Worm (Caenorhabditis elegans) whole organism, mixed stage, embryonic: ENCODE measurements around the gene srlf-22.
"Not testable (repeated sequence)": the region's sequence is repeated elsewhere in the genome, so short reads cannot be mapped to it uniquely, and the experiment has no call there.

Experiments
- M03D4.4 ChIP-seq: sonication (generic microtip); optimal IDR thresholded peaks from 2 replicates; lab custom pipeline; 2017; ENCODE audit warnings: mild to moderate bottlenecking, missing genetic modification characterization, missing compliant biosample characterization
- blmp-1 ChIP-seq: fragments of 150-350 bp; optimal IDR thresholded peaks from 2 replicates; lab custom pipeline; 2014; ENCODE audit warnings: missing biosample characterization, missing genetic modification characterization
- ceh-39 ChIP-seq: fragments of 150-350 bp; optimal IDR thresholded peaks from 2 replicates; lab custom pipeline; 2014; ENCODE audit warnings: missing biosample characterization, missing genetic modification characterization
- ceh-43 ChIP-seq: fragments of 200-800 bp; sonication (Bioruptor generic); optimal IDR thresholded peaks from 2 replicates; lab custom pipeline; 2018; ENCODE audit warnings: mild to moderate bottlenecking, missing genetic modification characterization, moderate library complexity, missing compliant biosample characterization
- ceh-83 ChIP-seq: fragments of 200-800 bp; sonication (Bioruptor generic); optimal IDR thresholded peaks from 2 replicates; lab custom pipeline; 2018; ENCODE audit warnings: mild to moderate bottlenecking, missing genetic modification characterization, missing compliant biosample characterization
- ces-1 ChIP-seq: fragments of 150-350 bp; optimal IDR thresholded peaks from 2 replicates; lab custom pipeline; 2014; ENCODE audit warnings: missing biosample characterization, missing genetic modification reagents, missing genetic modification characterization
- cnd-1 ChIP-seq: fragments of 200-800 bp; sonication (Bioruptor generic); optimal IDR thresholded peaks from 2 replicates; lab custom pipeline; 2018; ENCODE audit warnings: mild to moderate bottlenecking, missing genetic modification characterization, missing compliant biosample characterization
- drap-1 ChIP-seq: fragments of 200-800 bp; sonication (Bioruptor generic); optimal IDR thresholded peaks from 3 replicates; lab custom pipeline; 2018; ENCODE audit warnings: mild to moderate bottlenecking, missing genetic modification characterization, missing compliant biosample characterization
- elt-1 ChIP-seq: sonication (generic microtip); optimal IDR thresholded peaks from 2 replicates; lab custom pipeline; 2017; ENCODE audit warnings: missing genetic modification characterization, mild to moderate bottlenecking, missing compliant biosample characterization, antibody characterized with exemption, moderate library complexity, borderline replicate concordance; ENCODE audit not compliant: insufficient read depth
- elt-3 ChIP-seq: fragments of 150-350 bp; optimal IDR thresholded peaks from 2 replicates; lab custom pipeline; 2014; ENCODE audit warnings: missing biosample characterization, missing genetic modification characterization
- flh-1 ChIP-seq: fragments of 200-800 bp; sonication (Bioruptor generic); optimal IDR thresholded peaks from 2 replicates; lab custom pipeline; 2018; ENCODE audit warnings: mild to moderate bottlenecking, missing genetic modification characterization, moderate library complexity, missing compliant biosample characterization
- ham-2 ChIP-seq: fragments of 200-800 bp; sonication (Bioruptor generic); optimal IDR thresholded peaks from 2 replicates; lab custom pipeline; 2018; ENCODE audit warnings: mild to moderate bottlenecking, missing genetic modification characterization, missing compliant biosample characterization
- hlh-1 ChIP-seq: fragments of 150-350 bp; optimal IDR thresholded peaks from 2 replicates; lab custom pipeline; 2014; ENCODE audit warnings: missing biosample characterization, missing genetic modification reagents, missing genetic modification characterization
- lin-13 ChIP-seq: fragments of 150-350 bp; optimal IDR thresholded peaks from 2 replicates; lab custom pipeline; 2014; ENCODE audit warnings: missing biosample characterization, missing genetic modification characterization
- lin-32 ChIP-seq: fragments of 200-800 bp; sonication (Bioruptor generic); optimal IDR thresholded peaks from 2 replicates; lab custom pipeline; 2018; ENCODE audit warnings: mild to moderate bottlenecking, missing genetic modification characterization, missing compliant biosample characterization
- lsy-2 ChIP-seq: fragments of 150-350 bp; optimal IDR thresholded peaks from 2 replicates; lab custom pipeline; 2014; ENCODE audit warnings: missing biosample characterization, missing genetic modification characterization
- mab-5 ChIP-seq: fragments of 150-350 bp; optimal IDR thresholded peaks from 2 replicates; lab custom pipeline; 2014; ENCODE audit warnings: missing biosample characterization, missing genetic modification characterization
- mls-2 ChIP-seq: sonication (generic microtip); optimal IDR thresholded peaks from 2 replicates; lab custom pipeline; 2016; ENCODE audit warnings: mild to moderate bottlenecking, missing genetic modification characterization, moderate library complexity, missing compliant biosample characterization
- nhr-12 ChIP-seq: fragments of 150-350 bp; optimal IDR thresholded peaks from 2 replicates; lab custom pipeline; 2014; ENCODE audit warnings: missing biosample characterization, missing genetic modification characterization
- nhr-2 ChIP-seq: fragments of 150-350 bp; optimal IDR thresholded peaks from 2 replicates; lab custom pipeline; 2014; ENCODE audit warnings: missing biosample characterization, missing genetic modification characterization
- nhr-237 ChIP-seq: fragments of 150-350 bp; optimal IDR thresholded peaks from 2 replicates; lab custom pipeline; 2014; ENCODE audit warnings: missing biosample characterization, missing genetic modification characterization
- nhr-28 ChIP-seq: fragments of 150-350 bp; optimal IDR thresholded peaks from 2 replicates; lab custom pipeline; 2014; ENCODE audit warnings: missing biosample characterization, missing genetic modification characterization
- nhr-76 ChIP-seq: sonication (generic microtip); optimal IDR thresholded peaks from 2 replicates; lab custom pipeline; 2017; ENCODE audit warnings: missing biosample characterization, missing genetic modification characterization
- pha-4 ChIP-seq: fragments of 150-350 bp; optimal IDR thresholded peaks from 2 replicates; lab custom pipeline; 2018; ENCODE audit warnings: missing biosample characterization, missing genetic modification reagents, missing genetic modification characterization
- sem-2 ChIP-seq: fragments of 200-800 bp; sonication (Bioruptor generic); optimal IDR thresholded peaks from 2 replicates; lab custom pipeline; 2018; ENCODE audit warnings: mild to moderate bottlenecking, missing genetic modification characterization, missing compliant biosample characterization
- snpc-4 ChIP-seq: fragments of 150-350 bp; optimal IDR thresholded peaks from 2 replicates; lab custom pipeline; 2014; ENCODE audit warnings: missing biosample characterization, missing genetic modification characterization
- sptf-1 ChIP-seq: sonication (generic microtip); optimal IDR thresholded peaks from 2 replicates; lab custom pipeline; 2017; ENCODE audit warnings: mild to moderate bottlenecking, missing genetic modification characterization, moderate library complexity, missing compliant biosample characterization
- tbx-8 ChIP-seq: fragments of 200-800 bp; sonication (Bioruptor generic); optimal IDR thresholded peaks from 2 replicates; lab custom pipeline; 2018; ENCODE audit warnings: mild to moderate bottlenecking, missing genetic modification characterization, moderate library complexity, missing compliant biosample characterization
- unc-120 ChIP-seq: sonication (generic microtip); optimal IDR thresholded peaks from 2 replicates; lab custom pipeline; 2017; ENCODE audit warnings: missing genetic modification characterization, missing compliant biosample characterization; ENCODE audit not compliant: poor library complexity, severe bottlenecking
- unc-62 ChIP-seq: fragments of 150-350 bp; optimal IDR thresholded peaks from 2 replicates; lab custom pipeline; 2014; ENCODE audit warnings: missing biosample characterization, missing genetic modification reagents, missing genetic modification characterization
- zip-8 ChIP-seq: fragments of 150-350 bp; optimal IDR thresholded peaks from 2 replicates; lab custom pipeline; 2014; ENCODE audit warnings: missing biosample characterization, missing genetic modification characterization

Gene srlf-22

ce11 chrV:890835-891234 is at the start of gene srlf-22:
Gene srlf-22, plus strand, starts transcription at chrV:891135.
- TF ChIP-seq nhr-76 (tag; lab: Kevin White, UChicago); lin-13 (tag; lab: Kevin White, UChicago); ceh-83 (GFP tag; lab: Kevin White, UChicago): not testable (repeated sequence)

- TF ChIP-seq unc-120 (tag; lab: Kevin White, UChicago) (no peak), nhr-2 (tag; lab: Kevin White, UChicago) (no peak), M03D4.4 (tag; lab: Kevin White, UChicago) (no peak), flh-1 (no peak), nhr-12 (tag; lab: Kevin White, UChicago) (no peak), elt-3 (no peak), ham-2 (GFP tag; lab: Kevin White, UChicago) (no peak), snpc-4 (tag; lab: Kevin White, UChicago) (no peak), tbx-8 (GFP tag; lab: Kevin White, UChicago) (no peak), zip-8 (tag; lab: Kevin White, UChicago) (no peak), lin-13 (tag; lab: Kevin White, UChicago) (no peak), ceh-39 (no peak), ceh-43 (GFP tag; lab: Kevin White, UChicago) (no peak), drap-1 (no peak), lsy-2 (tag; lab: Kevin White, UChicago) (no peak), nhr-237 (tag; lab: Kevin White, UChicago) (no peak)
Measured at ce11 chrV:842611-843010, 48.3 kb upstream of the srlf-22 start.

ce11 chrV:843118-843517 is 47.8 kb upstream of the srlf-22 start, which contains the start of gene K09C6.8:
Gene K09C6.8, minus strand, starts transcription at chrV:843218.
- not testable (repeated sequence) for TF ChIP-seq M03D4.4, lsy-2, elt-1 (tag; lab: Kevin White, UChicago)

ce11 chrV:847521-847920 is 43.4 kb upstream of the srlf-22 start, which contains the start of gene srbc-13:
Gene srbc-13, plus strand, starts transcription at chrV:847821.
- no peak for TF ChIP-seq sptf-1 (tag; lab: Kevin White, UChicago)
- no peak for TF ChIP-seq nhr-2 (tag; lab: Kevin White, UChicago)
- no peak for TF ChIP-seq ces-1
- TF ChIP-seq drap-1 = no peak
- no peak for TF ChIP-seq M03D4.4 (tag; lab: Kevin White, UChicago)
- TF ChIP-seq ham-2 (GFP tag; lab: Kevin White, UChicago) = no peak
- TF ChIP-seq zip-8 (tag; lab: Kevin White, UChicago) = no peak
- TF ChIP-seq, all 35 proteins: peak for 0

ce11 chrV:849042-849441 is 41.9 kb upstream of the srlf-22 start:
- TF ChIP-seq lin-13 (tag; lab: Kevin White, UChicago) = no peak
- no peak for TF ChIP-seq pha-4 (tag; lab: Kevin White, UChicago)
- TF ChIP-seq lin-32 (GFP tag; lab: Kevin White, UChicago) = no peak
- no peak for TF ChIP-seq nhr-28 (tag; lab: Kevin White, UChicago)
- no peak for TF ChIP-seq nhr-237 (tag; lab: Kevin White, UChicago)
- TF ChIP-seq sem-2 (GFP tag; lab: Kevin White, UChicago) = no peak
- TF ChIP-seq ceh-39 = no peak
- no peak for TF ChIP-seq nhr-76 (tag; lab: Kevin White, UChicago)
- no peak for TF ChIP-seq lsy-2 (tag; lab: Kevin White, UChicago)
- TF ChIP-seq hlh-1 (tag; lab: Kevin White, UChicago) = no peak
- no peak for TF ChIP-seq nhr-2 (tag; lab: Kevin White, UChicago)
- TF ChIP-seq zip-8 (tag; lab: Kevin White, UChicago) = no peak
- no peak for TF ChIP-seq unc-62
- TF ChIP-seq cnd-1 (tag; lab: Kevin White, UChicago) = no peak
- no peak for TF ChIP-seq ces-1

- no peak for TF ChIP-seq ceh-83 (GFP tag; lab: Kevin White, UChicago)
- no peak for TF ChIP-seq elt-1 (tag; lab: Kevin White, UChicago)
- TF ChIP-seq snpc-4 (tag; lab: Kevin White, UChicago) = no peak
- TF ChIP-seq lsy-2 (tag; lab: Kevin White, UChicago) = no peak
- TF ChIP-seq mab-5 = no peak
- TF ChIP-seq cnd-1 (tag; lab: Kevin White, UChicago) = no peak
- no peak for TF ChIP-seq lin-32 (GFP tag; lab: Kevin White, UChicago)
- TF ChIP-seq flh-1 = no peak
- TF ChIP-seq M03D4.4 (tag; lab: Kevin White, UChicago) = no peak
- TF ChIP-seq lin-13 (tag; lab: Kevin White, UChicago) = no peak
- no peak for TF ChIP-seq blmp-1 (tag; lab: Kevin White, UChicago)
- no peak for TF ChIP-seq mls-2 (tag; lab: Kevin White, UChicago)
- TF ChIP-seq ceh-39 = no peak
- TF ChIP-seq unc-62 = no peak
Measured at ce11 chrV:849512-849911, 41.4 kb upstream of the srlf-22 start, which contains the start of gene srbc-12. Gene srbc-12, plus strand, starts transcription at chrV:849812.
